Fruit fly (Drosophila melanogaster) whole organism, adult: ENCODE data around the gene CG32718.

Experiments
- CG11617 ChIP-seq: fragments of 200-800 bp; sonication (Bioruptor generic); optimal IDR thresholded peaks from 2 replicates; lab custom pipeline; 2017; ENCODE audit warnings: mild to moderate bottlenecking, missing biosample characterization, missing genetic modification reagents, missing genetic modification characterization
- CG12768 ChIP-seq: fragments of 200-800 bp; sonication (Bioruptor generic); optimal IDR thresholded peaks from 2 replicates; lab custom pipeline; 2017; ENCODE audit warnings: missing biosample characterization, missing genetic modification characterization, mild to moderate bottlenecking, moderate library complexity, missing genetic modification reagents
- CG14711 ChIP-seq: fragments of 200-800 bp; sonication (Bioruptor generic); optimal IDR thresholded peaks from 2 replicates; lab custom pipeline; 2018; ENCODE audit warnings: missing biosample characterization, mild to moderate bottlenecking, missing genetic modification characterization, moderate library complexity
- CG1620 ChIP-seq: fragments of 200-800 bp; sonication (Bioruptor generic); optimal IDR thresholded peaks from 2 replicates; lab custom pipeline; 2016; ENCODE audit warnings: missing biosample characterization, missing genetic modification characterization
- CG33017 ChIP-seq: fragments of 200-800 bp; sonication (Bioruptor generic); optimal IDR thresholded peaks from 2 replicates; lab custom pipeline; 2018; ENCODE audit warnings: missing biosample characterization, mild to moderate bottlenecking, missing genetic modification characterization, moderate library complexity
- CG5204 ChIP-seq: fragments of 200-800 bp; sonication (Bioruptor generic); optimal IDR thresholded peaks from 2 replicates; lab custom pipeline; 2016; ENCODE audit warnings: missing biosample characterization, missing genetic modification characterization
- CG7045 ChIP-seq: fragments of 200-800 bp; sonication (Bioruptor generic); optimal IDR thresholded peaks from 2 replicates; lab custom pipeline; 2017; ENCODE audit warnings: missing biosample characterization, mild to moderate bottlenecking, missing genetic modification characterization
- CG7101 ChIP-seq: fragments of 200-800 bp; sonication (Bioruptor generic); optimal IDR thresholded peaks from 2 replicates; lab custom pipeline; 2018; ENCODE audit warnings: missing biosample characterization, mild to moderate bottlenecking, missing genetic modification characterization, moderate library complexity
- Crg-1 ChIP-seq: fragments of 200-800 bp; sonication (Bioruptor generic); optimal IDR thresholded peaks from 2 replicates; lab custom pipeline; 2016; ENCODE audit warnings: missing biosample characterization, missing genetic modification characterization
- Hr96 ChIP-seq: fragments of 200-800 bp; sonication (Bioruptor generic); optimal IDR thresholded peaks from 2 replicates; lab custom pipeline; 2016; ENCODE audit warnings: missing biosample characterization, missing genetic modification characterization
- Mnt ChIP-seq: fragments of 200-800 bp; sonication (Bioruptor generic); optimal IDR thresholded peaks from 2 replicates; lab custom pipeline; 2016; ENCODE audit warnings: missing biosample characterization, mild to moderate bottlenecking, missing genetic modification characterization
- bab1 ChIP-seq: fragments of 200-800 bp; sonication (Bioruptor generic); optimal IDR thresholded peaks from 3 replicates; lab custom pipeline; 2019; ENCODE audit warnings: missing biosample characterization, mild to moderate bottlenecking, missing genetic modification characterization, moderate library complexity
- cic ChIP-seq: fragments of 200-800 bp; sonication (Bioruptor generic); optimal IDR thresholded peaks from 2 replicates; lab custom pipeline; 2017; ENCODE audit warnings: missing biosample characterization, mild to moderate bottlenecking, missing genetic modification characterization, moderate library complexity
- cnc ChIP-seq, 2 experiments: fragments of >200 bp; optimal IDR thresholded peaks; 2 replicates each; lab custom pipeline; 2017
- kay ChIP-seq: fragments of 200-800 bp; sonication (Bioruptor generic); peaks from one replicate; lab custom pipeline; 2016; ENCODE audit warnings: missing biosample characterization, missing genetic modification characterization, borderline replicate concordance
- ovo ChIP-seq: fragments of 200-800 bp; sonication (Bioruptor generic); optimal IDR thresholded peaks from 2 replicates; lab custom pipeline; 2016; ENCODE audit warnings: missing biosample characterization, missing genetic modification characterization
- pad ChIP-seq: fragments of 200-800 bp; sonication (Bioruptor generic); optimal IDR thresholded peaks from 3 replicates; lab custom pipeline; 2017; ENCODE audit warnings: missing biosample characterization, missing genetic modification characterization, mild to moderate bottlenecking, moderate library complexity, missing genetic modification reagents
- tj ChIP-seq: fragments of 200-800 bp; sonication (Bioruptor generic); optimal IDR thresholded peaks from 3 replicates; lab custom pipeline; 2017; ENCODE audit warnings: missing biosample characterization, mild to moderate bottlenecking, missing genetic modification characterization, moderate library complexity
- toe ChIP-seq: fragments of 200-800 bp; sonication (Bioruptor generic); optimal IDR thresholded peaks from 2 replicates; lab custom pipeline; 2016; ENCODE audit warnings: missing biosample characterization, missing genetic modification characterization

CG32718 gene

DNA sequence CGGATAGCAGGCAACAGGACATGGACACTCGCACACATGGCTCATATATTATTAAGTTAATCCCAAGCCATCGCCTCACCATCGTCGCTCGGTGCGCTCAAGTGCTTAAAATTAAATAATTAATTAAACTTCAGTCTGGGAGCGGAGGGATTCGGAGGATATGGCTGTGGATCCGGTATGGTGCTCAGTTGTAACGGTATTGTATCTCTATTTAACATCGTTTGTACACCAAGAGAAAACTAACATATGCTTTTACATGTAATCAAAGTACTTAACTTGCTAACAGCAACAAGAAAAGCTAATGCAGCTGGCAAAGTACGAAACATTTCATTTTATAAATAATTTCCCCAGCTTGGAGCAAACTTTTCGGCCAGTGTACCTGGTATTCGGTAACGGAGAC is 13.1 kb downstream of the CG32718 start:
- TF ChIP-seq CG7045 (GFP tag; lab: Kevin White, UChicago), result no peak
- TF ChIP-seq CG1620 (GFP tag; lab: Kevin White, UChicago), result no peak
- no peak for TF ChIP-seq Hr96 (GFP tag; lab: Kevin White, UChicago)
- TF ChIP-seq Crg-1 (GFP tag; lab: Kevin White, UChicago), result no peak
- no peak for TF ChIP-seq CG7101 (tag; lab: Kevin White, UChicago)
- no peak for TF ChIP-seq Mnt
- TF ChIP-seq bab1 (GFP tag; lab: Kevin White, UChicago), result no peak
- no peak for TF ChIP-seq CG12768 (GFP tag; lab: Kevin White, UChicago)
- no peak for TF ChIP-seq cic

DNA sequence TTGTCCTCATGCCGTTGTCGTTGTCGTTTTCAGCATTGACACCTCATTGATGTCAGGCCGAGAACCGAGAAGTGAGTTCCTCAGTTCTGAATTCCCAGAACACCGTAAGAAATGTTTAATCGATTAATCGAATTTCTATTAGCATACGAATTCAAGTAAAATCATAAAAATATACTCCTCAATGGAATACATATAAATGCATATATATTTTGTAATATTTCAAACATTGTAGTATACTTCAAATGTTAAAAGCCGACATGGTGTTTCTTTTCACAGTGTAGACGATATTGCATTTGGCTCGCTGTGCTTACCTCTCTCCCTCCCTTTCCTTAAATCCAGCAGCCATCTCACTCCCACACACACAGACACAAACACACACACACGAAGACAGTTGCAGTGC is 23.1 kb downstream of the CG32718 start:
- no peak for TF ChIP-seq Crg-1 (GFP tag; lab: Kevin White, UChicago)

DNA sequence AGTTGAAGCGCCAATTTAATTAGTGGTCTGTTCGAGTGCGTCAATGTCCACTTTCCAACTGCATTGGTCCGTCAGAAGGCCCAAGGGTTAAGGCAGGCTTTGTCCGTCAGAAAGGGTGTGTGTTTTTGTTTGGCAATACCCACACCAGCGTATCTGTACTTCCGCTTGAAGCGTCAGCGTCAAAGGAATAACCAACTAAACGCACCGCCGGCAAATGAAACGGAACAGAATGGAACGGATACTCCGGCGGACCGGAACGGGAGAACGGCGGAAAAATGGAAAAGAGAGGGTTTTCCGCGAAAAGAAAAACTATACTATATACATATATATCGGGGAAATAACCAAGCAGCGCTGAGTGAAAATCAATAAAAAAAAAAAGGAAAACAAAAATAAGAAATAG is 44.9 kb downstream of the CG32718 start:
- TF ChIP-seq CG14711 (tag; lab: Kevin White, UChicago), result no peak
- no peak for TF ChIP-seq Hr96 (GFP tag; lab: Kevin White, UChicago)
- TF ChIP-seq cic, result no peak
- no peak for TF ChIP-seq kay
- no peak for TF ChIP-seq CG7101 (tag; lab: Kevin White, UChicago)
- no peak for TF ChIP-seq ovo (GFP tag; lab: Kevin White, UChicago)
- TF ChIP-seq CG12768 (GFP tag; lab: Kevin White, UChicago), result no peak
- TF ChIP-seq Mnt, result no peak
- no peak for TF ChIP-seq bab1 (GFP tag; lab: Kevin White, UChicago)
- TF ChIP-seq pad (GFP tag; lab: Kevin White, UChicago), result no peak
- TF ChIP-seq CG11617 (GFP tag; lab: Kevin White, UChicago), result no peak
- TF ChIP-seq CG33017 (tag; lab: Kevin White, UChicago), result no peak

DNA sequence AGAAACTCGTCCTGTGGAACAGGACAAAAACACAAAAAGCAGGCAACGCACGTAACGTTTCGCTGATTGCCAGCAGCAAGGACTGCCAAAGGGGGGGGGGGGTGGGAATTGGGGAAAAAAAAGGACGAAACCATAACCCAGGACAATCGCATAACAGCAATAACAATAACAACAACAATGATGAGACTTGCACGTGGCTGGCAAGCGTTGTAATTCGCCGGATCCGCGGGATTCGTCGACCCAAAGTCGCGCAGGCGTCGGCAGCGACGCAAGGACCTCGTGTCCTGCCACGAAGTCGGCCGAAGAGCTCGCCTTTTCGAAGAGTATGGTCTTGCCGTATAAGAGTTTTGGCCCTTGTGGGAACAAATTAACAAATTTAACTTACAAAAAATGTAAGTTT is 47.3 kb downstream of the CG32718 start:
- TF ChIP-seq CG7101 (tag; lab: Kevin White, UChicago) (no peak), CG12768 (GFP tag; lab: Kevin White, UChicago) (no peak), CG14711 (tag; lab: Kevin White, UChicago) (no peak), CG5204 (no peak), bab1 (GFP tag; lab: Kevin White, UChicago) (no peak), CG7045 (GFP tag; lab: Kevin White, UChicago) (no peak), cnc (optimal IDR thresholded peaks at IDR 0.05; lab: Kevin White, UChicago) (no peak), pad (GFP tag; lab: Kevin White, UChicago) (no peak)

DNA sequence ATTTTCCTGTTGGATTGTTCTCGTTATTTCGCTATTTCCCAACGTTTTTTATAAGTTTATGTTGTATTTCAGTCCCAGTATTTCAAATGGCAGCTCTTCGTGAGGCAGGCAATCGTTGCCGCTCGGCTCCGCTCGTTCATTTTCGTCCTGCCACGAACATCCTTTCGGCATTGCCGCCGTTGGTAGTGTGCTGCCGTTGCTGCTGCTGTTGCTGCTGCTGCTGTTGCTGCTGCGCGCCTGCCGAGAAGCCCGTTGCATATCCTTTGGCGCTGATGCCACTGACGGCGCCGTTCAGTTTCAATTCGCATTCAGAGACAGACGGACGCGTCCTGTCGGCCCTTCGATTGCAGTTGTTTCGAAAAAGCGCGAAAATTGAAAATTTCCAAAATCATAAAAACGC is 47.9 kb downstream of the CG32718 start, which contains the start of gene CARPA:
Gene CARPA, plus strand, starts transcription at position 301 of the 400 bp plus-strand sequence.
- no peak for TF ChIP-seq CG33017 (tag; lab: Kevin White, UChicago)
- TF ChIP-seq ovo (GFP tag; lab: Kevin White, UChicago), result no peak
- TF ChIP-seq cic, result no peak
- TF ChIP-seq kay, result no peak
- no peak for TF ChIP-seq CG5204
- TF ChIP-seq bab1 (GFP tag; lab: Kevin White, UChicago), result no peak
- no peak for TF ChIP-seq Crg-1 (GFP tag; lab: Kevin White, UChicago)
- TF ChIP-seq Hr96 (GFP tag; lab: Kevin White, UChicago), result no peak
- TF ChIP-seq tj (GFP tag; lab: Kevin White, UChicago), result no peak
- TF ChIP-seq CG1620 (GFP tag; lab: Kevin White, UChicago), result no peak
- no peak for TF ChIP-seq toe
- TF ChIP-seq CG14711 (tag; lab: Kevin White, UChicago), result no peak
- no peak for TF ChIP-seq CG12768 (GFP tag; lab: Kevin White, UChicago)
- TF ChIP-seq CG7101 (tag; lab: Kevin White, UChicago), result no peak
- TF ChIP-seq CG7045 (GFP tag; lab: Kevin White, UChicago), result no peak
